Worm (Caenorhabditis elegans) whole organism, L4 larva: ENCODE data around the gene T01G5.6.

Source experiments
- D1046.2 ChIP-seq: fragments of 200-800 bp; sonication (Bioruptor generic); IDR thresholded peaks from 2 replicates; pipeline ENCODE4 v1.3.6; 2022; ENCODE audit warnings: missing genetic modification characterization, missing compliant biosample characterization
- F26F4.8 ChIP-seq: fragments of 200-800 bp; sonication (Bioruptor generic); conservative IDR thresholded peaks from 2 replicates; pipeline ENCODE4 v1.3.6; 2022; ENCODE audit warnings: missing genetic modification characterization, missing compliant biosample characterization
- aha-1 ChIP-seq: fragments of 150-350 bp; peaks from one replicate; lab custom pipeline; 2014; ENCODE audit warnings: missing biosample characterization, missing genetic modification characterization
- aly-2 ChIP-seq: sonication (generic microtip); optimal IDR thresholded peaks from 2 replicates; lab custom pipeline; 2018; ENCODE audit warnings: missing biosample characterization, missing genetic modification characterization
- ama-1 ChIP-seq: fragments of 150-350 bp; optimal IDR thresholded peaks from 2 replicates; lab custom pipeline; 2014; ENCODE audit warnings: inconsistent platforms, mixed read lengths
- ceh-62 ChIP-seq: sonication (generic microtip); optimal IDR thresholded peaks from 2 replicates; lab custom pipeline; 2017; ENCODE audit warnings: missing biosample characterization, missing genetic modification characterization
- ceh-82 ChIP-seq: sonication (generic microtip); optimal IDR thresholded peaks from 2 replicates; lab custom pipeline; 2017; ENCODE audit warnings: missing biosample characterization, missing genetic modification characterization
- dpl-1 ChIP-seq: fragments of 150-350 bp; optimal IDR thresholded peaks from 2 replicates; lab custom pipeline; 2014; ENCODE audit warnings: missing biosample characterization, missing genetic modification reagents, missing genetic modification characterization
- duxl-1 ChIP-seq: sonication (generic microtip); optimal IDR thresholded peaks from 2 replicates; lab custom pipeline; 2016; ENCODE audit warnings: mild to moderate bottlenecking, missing genetic modification characterization, moderate library complexity, missing compliant biosample characterization; ENCODE audit not compliant: poor library complexity
- dve-1 ChIP-seq: sonication (generic microtip); optimal IDR thresholded peaks from 2 replicates; lab custom pipeline; 2017; ENCODE audit warnings: antibody characterized with exemption, mild to moderate bottlenecking, missing genetic modification characterization, missing compliant biosample characterization; ENCODE audit not compliant: insufficient read depth
- egl-27 ChIP-seq: sonication (generic microtip); optimal IDR thresholded peaks from 3 replicates; lab custom pipeline; 2017; ENCODE audit warnings: missing biosample characterization, missing genetic modification reagents, missing genetic modification characterization
- egl-43 ChIP-seq: fragments of 200-800 bp; sonication (Bioruptor generic); IDR thresholded peaks from 2 replicates; pipeline ENCODE4 v1.3.6; 2022; ENCODE audit warnings: missing genetic modification reagents, missing genetic modification characterization, missing compliant biosample characterization
- fos-1 ChIP-seq: fragments of 150-350 bp; optimal IDR thresholded peaks from 2 replicates; lab custom pipeline; 2014; ENCODE audit warnings: missing biosample characterization, missing genetic modification characterization
- hlh-11 ChIP-seq: fragments of 200-800 bp; sonication (Bioruptor generic); optimal IDR thresholded peaks from 2 replicates; lab custom pipeline; 2018; ENCODE audit warnings: mild to moderate bottlenecking, missing genetic modification characterization, missing compliant biosample characterization
- jun-1 ChIP-seq: fragments of 150-350 bp; optimal IDR thresholded peaks from 2 replicates; lab custom pipeline; 2014; ENCODE audit warnings: missing biosample characterization, missing genetic modification reagents, missing genetic modification characterization
- lim-7 ChIP-seq: fragments of 200-800 bp; sonication (Bioruptor generic); IDR thresholded peaks from 2 replicates; pipeline ENCODE4 v1.3.6; 2022; ENCODE audit warnings: missing genetic modification characterization, missing compliant biosample characterization
- lin-15B ChIP-seq: fragments of 150-350 bp; sonication (generic microtip); optimal IDR thresholded peaks from 3 replicates; lab custom pipeline; 2014; ENCODE audit warnings: missing biosample characterization, missing genetic modification characterization
- lin-29 ChIP-seq: fragments of 200-800 bp; sonication (Bioruptor generic); IDR thresholded peaks from 2 replicates; pipeline ENCODE4 v1.3.6; 2022; ENCODE audit warnings: missing genetic modification reagents, missing genetic modification characterization, missing compliant biosample characterization
- lin-39 ChIP-seq: fragments of 150-350 bp; optimal IDR thresholded peaks from 2 replicates; lab custom pipeline; 2014; ENCODE audit warnings: missing biosample characterization, missing genetic modification reagents, missing genetic modification characterization
- lir-3 ChIP-seq: sonication (generic microtip); optimal IDR thresholded peaks from 2 replicates; lab custom pipeline; 2016; ENCODE audit warnings: mild to moderate bottlenecking, missing genetic modification characterization, missing compliant biosample characterization
- mep-1 ChIP-seq: fragments of 150-350 bp; sonication (generic microtip); optimal IDR thresholded peaks from 3 replicates; lab custom pipeline; 2014; ENCODE audit warnings: missing biosample characterization, missing genetic modification characterization
- nhr-10 ChIP-seq: fragments of 150-350 bp; optimal IDR thresholded peaks from 2 replicates; lab custom pipeline; 2014; ENCODE audit warnings: missing biosample characterization, missing genetic modification characterization
- nhr-25 ChIP-seq: sonication (generic microtip); optimal IDR thresholded peaks from 2 replicates; lab custom pipeline; 2017; ENCODE audit warnings: missing genetic modification characterization, mild to moderate bottlenecking, missing compliant biosample characterization, antibody characterized with exemption, moderate library complexity, borderline replicate concordance; ENCODE audit not compliant: insufficient read depth
- nhr-42 ChIP-seq: fragments of 200-800 bp; sonication (Bioruptor generic); IDR thresholded peaks from 2 replicates; pipeline ENCODE4 v1.3.6; 2022; ENCODE audit warnings: missing genetic modification characterization, missing compliant biosample characterization
- nhr-48 ChIP-seq: sonication (generic microtip); optimal IDR thresholded peaks from 2 replicates; lab custom pipeline; 2016; ENCODE audit warnings: mild to moderate bottlenecking, missing genetic modification characterization, missing compliant biosample characterization
- nhr-6 ChIP-seq: fragments of 150-350 bp; optimal IDR thresholded peaks from 2 replicates; lab custom pipeline; 2014; ENCODE audit warnings: missing biosample characterization, missing genetic modification characterization
- nhr-76 ChIP-seq: fragments of 150-350 bp; optimal IDR thresholded peaks from 2 replicates; lab custom pipeline; 2014; ENCODE audit warnings: missing biosample characterization, missing genetic modification characterization
- pha-4 ChIP-seq, 2 experiments: fragments of 150-350 bp in 1 of 2; fragments of 200-800 bp in 1 of 2; sonication (Bioruptor generic) in 1 of 2; IDR thresholded peaks in 1 of 2; optimal IDR thresholded peaks in 1 of 2; 2 replicates each; pipeline versions ENCODE4 v1.3.6 to Lab custom; 2014 to 2022; ENCODE audit warnings: missing genetic modification characterization in 2 of 2, missing genetic modification reagents in 2 of 2, missing biosample characterization in 1 of 2, missing compliant biosample characterization in 1 of 2
- pqm-1 ChIP-seq: sonication (generic microtip); optimal IDR thresholded peaks from 2 replicates; lab custom pipeline; 2017; ENCODE audit warnings: missing biosample characterization, missing genetic modification characterization
- saeg-2 ChIP-seq: fragments of 200-800 bp; sonication (Bioruptor generic); IDR thresholded peaks from 2 replicates; pipeline ENCODE4 v1.3.6; 2022; ENCODE audit warnings: missing genetic modification reagents, missing genetic modification characterization, missing compliant biosample characterization
- set-16 ChIP-seq: fragments of 200-800 bp; sonication (Bioruptor generic); IDR thresholded peaks from 2 replicates; pipeline ENCODE4 v1.3.6; 2022; ENCODE audit warnings: missing genetic modification reagents, missing genetic modification characterization, missing compliant biosample characterization
- skn-1 ChIP-seq: fragments of 150-350 bp; optimal IDR thresholded peaks from 2 replicates; lab custom pipeline; 2014; ENCODE audit warnings: missing biosample characterization, missing genetic modification characterization
- snpc-4 ChIP-seq: fragments of 150-350 bp; optimal IDR thresholded peaks from 2 replicates; lab custom pipeline; 2014; ENCODE audit warnings: missing biosample characterization, missing genetic modification characterization
- spr-1 ChIP-seq: sonication (generic microtip); optimal IDR thresholded peaks from 2 replicates; lab custom pipeline; 2016; ENCODE audit warnings: mild to moderate bottlenecking, missing genetic modification characterization, missing compliant biosample characterization
- tra-1 ChIP-seq: fragments of 200-800 bp; sonication (Bioruptor generic); IDR thresholded peaks from 2 replicates; pipeline ENCODE4 v1.3.6; 2022; ENCODE audit warnings: missing genetic modification reagents, missing genetic modification characterization, missing compliant biosample characterization
- unc-130 ChIP-seq: sonication (generic microtip); optimal IDR thresholded peaks from 2 replicates; lab custom pipeline; 2016; ENCODE audit warnings: missing genetic modification reagents, missing genetic modification characterization, missing compliant biosample characterization
- unc-62 ChIP-seq, 3 experiments: fragments of 150-350 bp in 1 of 3; sonication (generic microtip); optimal IDR thresholded peaks in 2 of 3; peaks in 1 of 3; 1 replicate in 1 of 3; 2 replicates in 2 of 3; lab custom pipeline; 2014 to 2017; ENCODE audit warnings: missing biosample characterization in 3 of 3, missing genetic modification characterization in 3 of 3, missing genetic modification reagents in 3 of 3, missing genotype in 1 of 3
- zfp-3 ChIP-seq: fragments of 200-800 bp; sonication (Bioruptor generic); conservative IDR thresholded peaks from 2 replicates; pipeline ENCODE4 v1.3.6; 2022; ENCODE audit warnings: missing genetic modification reagents, missing genetic modification characterization, missing compliant biosample characterization
- zip-11 ChIP-seq: fragments of 200-800 bp; sonication (Bioruptor generic); IDR thresholded peaks from 2 replicates; pipeline ENCODE4 v1.3.6; 2022; ENCODE audit warnings: missing genetic modification characterization, missing compliant biosample characterization

T01G5.6 gene

DNA sequence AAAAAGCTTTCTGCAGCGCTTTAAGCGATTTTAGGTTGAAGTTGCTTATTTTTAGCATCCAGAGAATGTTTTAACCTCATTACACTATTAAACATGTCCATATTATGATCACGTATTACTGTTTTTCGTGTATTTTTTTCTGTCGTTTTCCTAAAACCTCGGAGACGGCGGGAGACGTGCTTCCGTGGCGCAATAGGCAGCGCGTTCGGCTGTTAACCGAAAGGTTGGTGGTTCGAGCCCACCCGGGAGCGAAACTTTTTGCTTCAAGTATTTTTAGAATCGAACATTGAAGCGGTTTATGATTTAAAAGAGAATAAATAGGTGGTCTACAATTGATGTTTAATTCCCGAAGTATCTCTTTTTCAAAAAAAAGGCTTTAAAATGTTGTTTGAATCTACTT, 42.6 kb upstream of the T01G5.6 start:
- TF ChIP-seq saeg-2 (GFP tag; lab: Robert Waterston, UW) (no peak), egl-43 (GFP tag; lab: Robert Waterston, UW) (no peak), D1046.2 (GFP tag; lab: Robert Waterston, UW) (peak; percentile 51; the same call in 1 of the 2 replicates), unc-130 (peak; percentile 9), lin-39 (tag; lab: Kevin White, UChicago) (no peak), F26F4.8 (GFP tag; lab: Robert Waterston, UW) (peak; percentile 76; the same call in 1 of the 2 replicates), lim-7 (0 out of 2 replicates have a peak, but pooled peaks have one; percentile 68), pha-4 (GFP tag; IDR thresholded peaks at IDR 0.05; lab: Robert Waterston, UW) (no peak), pha-4 (tag; optimal IDR thresholded peaks at IDR 0.05; lab: Kevin White, UChicago) (no peak), ama-1 (lab: Kevin White, UChicago) (no peak), lir-3 (tag; lab: Kevin White, UChicago) (no peak)

ce11 chrV:15153277-15153676, 39.4 kb upstream of the T01G5.6 start, which contains the start of gene srh-55:
srh-55 (plus strand) TSS chrV:15153577.
- TF ChIP-seq spr-1 (tag; lab: Kevin White, UChicago) (no peak), unc-62 (GFP tag; optimal IDR thresholded peaks at IDR 0.05 in 1 of 2; lab: Kevin White, UChicago) (peak in 1 of 2 experiments; percentile 77), unc-62 (tag; optimal IDR thresholded peaks at IDR 0.05; lab: Kevin White, UChicago) (no peak)
- TF ChIP-seq, all 104 proteins: peak for 1

DNA sequence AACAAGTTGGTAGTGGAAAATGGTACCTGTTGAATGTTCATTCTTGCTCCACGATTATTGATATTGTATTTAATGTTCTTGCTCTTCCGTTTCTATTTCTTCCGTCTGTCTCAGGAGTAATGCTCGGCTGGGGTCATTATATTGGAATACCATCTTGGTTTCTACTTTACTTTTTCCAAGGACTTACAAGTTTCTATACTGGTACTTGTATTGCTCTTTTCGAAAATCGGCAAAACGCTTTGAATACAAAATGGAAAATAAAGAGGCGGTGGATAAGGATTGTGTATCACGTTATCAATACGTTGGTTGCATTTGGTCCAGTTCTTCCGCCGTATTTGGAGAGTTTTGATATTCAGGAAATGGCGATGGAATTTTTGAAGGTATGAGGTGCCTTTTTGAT, 38.1 kb upstream of the T01G5.6 start:
- no peak for TF ChIP-seq nhr-25
- no peak for TF ChIP-seq dve-1 (tag; lab: Kevin White, UChicago)
- no peak for TF ChIP-seq lin-39 (tag; lab: Kevin White, UChicago)
- TF ChIP-seq aha-1 (tag; lab: Kevin White, UChicago), result peak; percentile 49
- TF ChIP-seq mep-1 (tag; lab: Kevin White, UChicago), result no peak
- peak in 1 of 2 experiments; percentile 56 for TF ChIP-seq unc-62 (GFP tag; optimal IDR thresholded peaks at IDR 0.05 in 1 of 2; lab: Kevin White, UChicago)
- no peak for TF ChIP-seq unc-62 (tag; optimal IDR thresholded peaks at IDR 0.05; lab: Kevin White, UChicago)
- TF ChIP-seq hlh-11, result no peak

- TF ChIP-seq nhr-6, result no peak
- TF ChIP-seq nhr-76 (tag; lab: Kevin White, UChicago), result no peak
- no peak for TF ChIP-seq mep-1 (tag; lab: Kevin White, UChicago)
- TF ChIP-seq, all 104 proteins: peak for 0
Observed at ce11 chrV:15150661-15151060, 36.8 kb upstream of the T01G5.6 start, which contains the start of gene T09F5.2. T09F5.2 (plus strand) TSS chrV:15150961.

DNA sequence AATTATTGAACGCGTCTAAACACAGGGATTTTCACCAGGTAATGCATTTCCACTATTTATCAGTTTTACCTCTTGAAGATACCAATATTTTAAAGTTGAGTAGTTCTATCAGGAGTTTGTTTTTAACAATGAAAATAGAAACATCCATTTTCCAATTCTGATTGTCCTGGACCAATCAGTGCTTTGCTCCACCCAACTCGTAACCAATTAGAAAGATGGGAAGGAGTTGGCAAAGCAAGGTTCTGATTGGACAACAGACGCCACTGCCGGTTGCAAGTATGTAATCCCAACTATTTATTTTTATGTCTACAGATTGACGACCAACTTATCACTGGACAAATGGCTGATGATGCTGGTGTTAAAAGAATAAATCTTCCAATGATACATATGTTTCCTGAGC, 36.3 kb upstream of the T01G5.6 start:
- TF ChIP-seq tra-1 (GFP tag; lab: Robert Waterston, UW) (no peak), nhr-42 (GFP tag; lab: Robert Waterston, UW) (no peak), egl-27 (tag; lab: Kevin White, UChicago) (no peak), jun-1 (tag; lab: Kevin White, UChicago) (no peak), aly-2 (tag; lab: Kevin White, UChicago) (no peak), zip-11 (no peak), set-16 (GFP tag; lab: Robert Waterston, UW) (no peak), lim-7 (no peak), skn-1 (no peak), nhr-10 (tag; lab: Kevin White, UChicago) (no peak), unc-62 (GFP tag; optimal IDR thresholded peaks at IDR 0.05 in 1 of 2; lab: Kevin White, UChicago) (no peak), unc-62 (tag; optimal IDR thresholded peaks at IDR 0.05; lab: Kevin White, UChicago) (no peak), zfp-3 (GFP tag; lab: Robert Waterston, UW) (no peak), nhr-48 (tag; lab: Kevin White, UChicago) (no peak)
- TF ChIP-seq, all 104 proteins: peak for 0

DNA sequence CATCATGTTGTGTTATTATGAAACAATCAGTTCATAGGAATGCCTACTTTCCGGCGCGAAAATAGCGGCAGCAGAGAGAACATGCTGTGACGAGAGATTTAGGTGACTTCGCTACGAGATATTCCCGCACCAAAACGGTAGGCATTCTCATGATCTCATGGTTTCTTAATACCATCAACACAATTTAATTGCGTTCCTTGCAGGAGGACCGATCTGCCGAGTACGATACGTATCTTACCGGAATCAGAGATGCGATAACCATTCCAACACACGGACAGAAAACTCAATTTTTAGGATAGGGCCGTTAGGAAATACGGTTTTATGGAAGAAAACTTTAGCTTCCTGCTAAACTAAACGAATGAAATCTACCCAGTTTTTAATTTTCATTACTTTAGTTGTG, 34.9 kb upstream of the T01G5.6 start, which contains the start of gene T09F5.1:
TSS of gene T09F5.1 (plus strand) at position 301 of the 400 bp plus-strand sequence.
- TF ChIP-seq lin-29 (GFP tag; lab: Robert Waterston, UW), result no peak
- TF ChIP-seq unc-130, result no peak
- TF ChIP-seq snpc-4 (tag; lab: Kevin White, UChicago), result no peak
- no peak for TF ChIP-seq zfp-3 (GFP tag; lab: Robert Waterston, UW)
- TF ChIP-seq unc-62 (GFP tag; optimal IDR thresholded peaks at IDR 0.05 in 1 of 2; lab: Kevin White, UChicago), result no peak
- no peak for TF ChIP-seq unc-62 (tag; optimal IDR thresholded peaks at IDR 0.05; lab: Kevin White, UChicago)
- no peak for TF ChIP-seq lim-7
- no peak for TF ChIP-seq lin-15B
- no peak for TF ChIP-seq duxl-1 (tag; lab: Kevin White, UChicago)
- TF ChIP-seq fos-1 (tag; lab: Kevin White, UChicago), result no peak
- TF ChIP-seq ceh-82, result no peak
- TF ChIP-seq dpl-1, result no peak
- no peak for TF ChIP-seq ceh-62
- TF ChIP-seq pqm-1 (tag; lab: Kevin White, UChicago), result no peak
